Fruit fly (Drosophila melanogaster) whole organism, prepupa: ENCODE measurements around the gene CG46397.

Experiments
- Blimp-1 ChIP-seq: fragments of 200-800 bp; sonication (Bioruptor generic); optimal IDR thresholded peaks from 3 replicates; lab custom pipeline; 2017; ENCODE audit warnings: missing biosample characterization, missing genetic modification characterization, mild to moderate bottlenecking, moderate library complexity, missing genetic modification reagents
- CG10669 ChIP-seq: fragments of 200-800 bp; sonication (Bioruptor generic); optimal IDR thresholded peaks from 3 replicates; lab custom pipeline; 2018; ENCODE audit warnings: missing biosample characterization, mild to moderate bottlenecking, missing genetic modification characterization, moderate library complexity
- CG11762 ChIP-seq: fragments of 200-800 bp; sonication (Bioruptor generic); optimal IDR thresholded peaks from 3 replicates; lab custom pipeline; 2016; ENCODE audit warnings: missing biosample characterization, missing genetic modification characterization; ENCODE audit not compliant: insufficient read depth
- CG11902 ChIP-seq: fragments of 200-800 bp; sonication (Bioruptor generic); optimal IDR thresholded peaks from 3 replicates; lab custom pipeline; 2016; ENCODE audit warnings: missing biosample characterization, missing genetic modification characterization
- CG15336 ChIP-seq: fragments of 200-800 bp; sonication (Bioruptor generic); IDR thresholded peaks from 2 replicates; pipeline ENCODE4 v1.3.6; 2022; ENCODE audit warnings: missing biosample characterization, missing genetic modification characterization
- CG32006 ChIP-seq: fragments of 200-800 bp; sonication (Bioruptor generic); optimal IDR thresholded peaks from 3 replicates; lab custom pipeline; 2017; ENCODE audit warnings: missing biosample characterization, mild to moderate bottlenecking, missing genetic modification characterization
- CG34406 ChIP-seq: fragments of 200-800 bp; sonication (Bioruptor generic); optimal IDR thresholded peaks from 3 replicates; lab custom pipeline; 2016; ENCODE audit warnings: missing biosample characterization, missing genetic modification characterization
- CG3919 ChIP-seq: fragments of 200-800 bp; sonication (Bioruptor generic); optimal IDR thresholded peaks from 3 replicates; lab custom pipeline; 2016; ENCODE audit warnings: missing biosample characterization, missing genetic modification characterization
- CG4318 ChIP-seq: fragments of 200-800 bp; sonication (Bioruptor generic); optimal IDR thresholded peaks from 3 replicates; lab custom pipeline; 2017; ENCODE audit warnings: missing biosample characterization, mild to moderate bottlenecking, missing genetic modification characterization
- CG6163 ChIP-seq: fragments of 200-800 bp; sonication (Bioruptor generic); IDR thresholded peaks from 3 replicates; pipeline ENCODE4 v1.3.6; 2022; ENCODE audit warnings: missing biosample characterization, missing genetic modification characterization
- CG6808 ChIP-seq: fragments of 200-800 bp; sonication (Bioruptor generic); optimal IDR thresholded peaks from 3 replicates; lab custom pipeline; 2017; ENCODE audit warnings: missing biosample characterization, missing genetic modification characterization, mild to moderate bottlenecking, moderate library complexity, missing genetic modification reagents
- CG8119 ChIP-seq: fragments of 200-800 bp; sonication (Bioruptor generic); IDR thresholded peaks from 3 replicates; pipeline ENCODE4 v1.3.6; 2022; ENCODE audit warnings: missing biosample characterization, missing genetic modification characterization
- CG8319 ChIP-seq: fragments of 200-800 bp; sonication (Bioruptor generic); optimal IDR thresholded peaks from 3 replicates; lab custom pipeline; 2016; ENCODE audit warnings: missing biosample characterization, missing genetic modification characterization
- CG8632 ChIP-seq: fragments of 200-800 bp; sonication (Bioruptor generic); optimal IDR thresholded peaks from 3 replicates; lab custom pipeline; 2016; ENCODE audit warnings: missing biosample characterization, missing genetic modification characterization
- CG9139 ChIP-seq: fragments of 200-800 bp; sonication (Bioruptor generic); optimal IDR thresholded peaks from 3 replicates; lab custom pipeline; 2017; ENCODE audit warnings: missing biosample characterization, mild to moderate bottlenecking, missing genetic modification characterization
- Eip78C ChIP-seq: fragments of 200-800 bp; sonication (Bioruptor generic); peaks from one replicate; lab custom pipeline; 2016; ENCODE audit warnings: missing biosample characterization, missing genetic modification characterization
- Eip93F ChIP-seq: fragments of 200-800 bp; sonication (Bioruptor generic); optimal IDR thresholded peaks from 2 replicates; lab custom pipeline; 2016; ENCODE audit warnings: missing biosample characterization, mild to moderate bottlenecking, missing genetic modification characterization
- Ets21C ChIP-seq: fragments of 200-800 bp; sonication (Bioruptor generic); optimal IDR thresholded peaks from 3 replicates; lab custom pipeline; 2016; ENCODE audit warnings: missing biosample characterization, missing genetic modification characterization
- Hr39 ChIP-seq: fragments of 200-800 bp; sonication (Bioruptor generic); optimal IDR thresholded peaks from 2 replicates; lab custom pipeline; 2016; ENCODE audit warnings: missing biosample characterization, missing genetic modification characterization
- Hr4 ChIP-seq: fragments of 200-800 bp; sonication (Bioruptor generic); optimal IDR thresholded peaks from 3 replicates; lab custom pipeline; 2016; ENCODE audit warnings: missing biosample characterization, missing genetic modification characterization
- Lpt ChIP-seq: fragments of 200-800 bp; sonication (Bioruptor generic); optimal IDR thresholded peaks from 3 replicates; lab custom pipeline; 2016; ENCODE audit warnings: missing biosample characterization, missing genetic modification characterization
- Met ChIP-seq: fragments of 200-800 bp; sonication (Bioruptor generic); optimal IDR thresholded peaks from 3 replicates; lab custom pipeline; 2016; ENCODE audit warnings: missing biosample characterization, missing genetic modification characterization
- OdsH ChIP-seq: fragments of 200-800 bp; sonication (Bioruptor generic); optimal IDR thresholded peaks from 3 replicates; lab custom pipeline; 2016; ENCODE audit warnings: missing biosample characterization, missing genetic modification characterization
- Smox ChIP-seq: fragments of 200-800 bp; sonication (Bioruptor generic); optimal IDR thresholded peaks from 3 replicates; lab custom pipeline; 2016; ENCODE audit warnings: missing biosample characterization, missing genetic modification characterization
- Sox14 ChIP-seq: fragments of 200-800 bp; sonication (Bioruptor generic); optimal IDR thresholded peaks from 3 replicates; lab custom pipeline; 2016; ENCODE audit warnings: missing biosample characterization, missing genetic modification characterization
- Sox15 ChIP-seq: fragments of 200-800 bp; sonication (Bioruptor generic); optimal IDR thresholded peaks from 3 replicates; lab custom pipeline; 2016; ENCODE audit warnings: missing biosample characterization, missing genetic modification characterization
- achi ChIP-seq: fragments of 200-800 bp; sonication (Bioruptor generic); optimal IDR thresholded peaks from 3 replicates; lab custom pipeline; 2016; ENCODE audit warnings: missing biosample characterization, missing genetic modification characterization
- cyc ChIP-seq: fragments of 200-800 bp; sonication (Bioruptor generic); optimal IDR thresholded peaks from 3 replicates; lab custom pipeline; 2016; ENCODE audit warnings: missing biosample characterization, missing genetic modification characterization
- dac ChIP-seq: fragments of 200-800 bp; sonication (Bioruptor generic); optimal IDR thresholded peaks from 2 replicates; lab custom pipeline; 2017; ENCODE audit warnings: missing biosample characterization, mild to moderate bottlenecking, missing genetic modification characterization
- dsx ChIP-seq: fragments of 200-800 bp; optimal IDR thresholded peaks from 3 replicates; lab custom pipeline; 2019; ENCODE audit warnings: missing biosample characterization, mild to moderate bottlenecking, missing genetic modification characterization, moderate library complexity; ENCODE audit not compliant: poor library complexity, severe bottlenecking
- eg ChIP-seq: fragments of 200-800 bp; sonication (Bioruptor generic); IDR thresholded peaks from 3 replicates; pipeline ENCODE4 v1.3.6; 2022; ENCODE audit warnings: missing biosample characterization, missing genetic modification characterization
- esn ChIP-seq: fragments of 200-800 bp; sonication (Bioruptor generic); optimal IDR thresholded peaks from 2 replicates; lab custom pipeline; 2016; ENCODE audit warnings: missing biosample characterization, mild to moderate bottlenecking, missing genetic modification characterization, moderate library complexity
- fd59A ChIP-seq: fragments of 200-800 bp; sonication (Bioruptor generic); optimal IDR thresholded peaks from 2 replicates; lab custom pipeline; 2017; ENCODE audit warnings: missing biosample characterization, mild to moderate bottlenecking, missing genetic modification characterization, missing genetic modification reagents
- fd85E ChIP-seq: fragments of 200-800 bp; sonication (Bioruptor generic); optimal IDR thresholded peaks from 3 replicates; lab custom pipeline; 2016; ENCODE audit warnings: missing biosample characterization, missing genetic modification characterization
- fkh ChIP-seq: fragments of 200-800 bp; sonication (Bioruptor generic); optimal IDR thresholded peaks from 3 replicates; lab custom pipeline; 2017; ENCODE audit warnings: missing biosample characterization, mild to moderate bottlenecking, missing genetic modification characterization, moderate library complexity
- net ChIP-seq: fragments of 200-800 bp; sonication (Bioruptor generic); optimal IDR thresholded peaks from 3 replicates; lab custom pipeline; 2016; ENCODE audit warnings: missing biosample characterization, missing genetic modification characterization
- pdm3 ChIP-seq: fragments of 200-800 bp; sonication (Bioruptor generic); optimal IDR thresholded peaks from 3 replicates; lab custom pipeline; 2016; ENCODE audit warnings: missing biosample characterization, missing genetic modification characterization
- spab ChIP-seq: fragments of 200-800 bp; sonication (Bioruptor generic); optimal IDR thresholded peaks from 2 replicates; lab custom pipeline; 2017; ENCODE audit warnings: missing biosample characterization, mild to moderate bottlenecking, missing genetic modification characterization, missing genetic modification reagents
- ss ChIP-seq, 2 experiments: fragments of 200-800 bp; sonication (Bioruptor generic); optimal IDR thresholded peaks; 2 replicates in 1 of 2; 3 replicates in 1 of 2; lab custom pipeline; 2017 to 2018; ENCODE audit warnings: mild to moderate bottlenecking in 2 of 2, missing biosample characterization in 2 of 2, missing genetic modification characterization in 2 of 2, moderate library complexity in 1 of 2
- svp ChIP-seq: fragments of 200-800 bp; sonication (Bioruptor generic); peaks from one replicate; lab custom pipeline; 2016; ENCODE audit warnings: missing biosample characterization, missing genetic modification characterization
- topi ChIP-seq: fragments of 200-800 bp; sonication (Bioruptor generic); optimal IDR thresholded peaks from 3 replicates; lab custom pipeline; 2016; ENCODE audit warnings: missing biosample characterization, missing genetic modification characterization

The CG46397 gene

dm6 chr2L:8920294-8920693 is 26.8 kb upstream of the CG46397 start (continued):
- TF ChIP-seq CG11902 (GFP tag; lab: Kevin White, UChicago) (peak; percentile 58), fd59A (GFP tag; lab: Kevin White, UChicago) (peak; percentile 49), dac (GFP tag; lab: Kevin White, UChicago) (peak; percentile 32), cyc (peak; percentile 68), CG4318 (peak; percentile 57), CG8119 (GFP tag; lab: Robert Waterston, UW) (peak; percentile 80), Sox14 (GFP tag; lab: Kevin White, UChicago) (peak; percentile 64), pdm3 (GFP tag; lab: Kevin White, UChicago) (peak; percentile 75), topi (GFP tag; lab: Kevin White, UChicago) (peak; percentile 82), Blimp-1 (GFP tag; lab: Kevin White, UChicago) (peak; percentile 24), CG34406 (GFP tag; lab: Kevin White, UChicago) (peak; percentile 82), fkh (GFP tag; lab: Kevin White, UChicago) (no peak), Smox (GFP tag; lab: Kevin White, UChicago) (peak; percentile 79), achi (GFP tag; lab: Kevin White, UChicago) (peak; percentile 83), Sox15 (GFP tag; lab: Kevin White, UChicago) (peak; percentile 31)
- TF ChIP-seq, all 60 proteins: peak for 57

- TF ChIP-seq Lpt (no peak), OdsH (GFP tag; lab: Kevin White, UChicago) (no peak), Met (GFP tag; lab: Kevin White, UChicago) (no peak), esn (GFP tag; lab: Kevin White, UChicago) (no peak), CG8632 (GFP tag; lab: Kevin White, UChicago) (no peak), CG32006 (GFP tag; lab: Kevin White, UChicago) (peak; percentile 25), CG8119 (GFP tag; lab: Robert Waterston, UW) (0 out of 3 replicates have a peak, but pooled peaks have one; percentile 26), pdm3 (GFP tag; lab: Kevin White, UChicago) (peak; percentile 9), Hr39 (GFP tag; lab: Kevin White, UChicago) (no peak), CG8319 (GFP tag; lab: Kevin White, UChicago) (no peak), eg (peak; percentile 58; the same call in 2 of the 3 replicates), CG10669 (GFP tag; lab: Kevin White, UChicago) (no peak), fd59A (GFP tag; lab: Kevin White, UChicago) (no peak), CG11762 (GFP tag; lab: Kevin White, UChicago) (no peak), Sox14 (GFP tag; lab: Kevin White, UChicago) (no peak), CG6808 (GFP tag; lab: Kevin White, UChicago) (no peak), CG6163 (0 out of 3 replicates have a peak, but pooled peaks have one; percentile 48), svp (GFP tag; lab: Kevin White, UChicago) (peak; percentile 53), achi (GFP tag; lab: Kevin White, UChicago) (peak; percentile 3), ss (GFP tag; optimal IDR thresholded peaks at IDR 0.05; lab: Kevin White, UChicago) (no peak), Hr4 (GFP tag; lab: Kevin White, UChicago) (peak; percentile 32), Ets21C (GFP tag; lab: Kevin White, UChicago) (no peak), fd85E (GFP tag; lab: Kevin White, UChicago) (no peak), CG4318 (no peak), CG3919 (GFP tag; lab: Kevin White, UChicago) (peak; percentile 9), Eip93F (GFP tag; lab: Kevin White, UChicago) (no peak), CG15336 (GFP tag; lab: Robert Waterston, UW) (peak; percentile 46), CG9139 (no peak), dsx (no peak), Smox (GFP tag; lab: Kevin White, UChicago) (no peak), spab (GFP tag; lab: Kevin White, UChicago) (no peak), net (GFP tag; lab: Kevin White, UChicago) (no peak), Eip78C (peak; percentile 74)
Measured at dm6 chr2L:8921934-8922333, 25.1 kb upstream of the CG46397 start.
